Worm (Caenorhabditis elegans): ENCODE results near the gene col-20.

The col-20 gene

DNA sequence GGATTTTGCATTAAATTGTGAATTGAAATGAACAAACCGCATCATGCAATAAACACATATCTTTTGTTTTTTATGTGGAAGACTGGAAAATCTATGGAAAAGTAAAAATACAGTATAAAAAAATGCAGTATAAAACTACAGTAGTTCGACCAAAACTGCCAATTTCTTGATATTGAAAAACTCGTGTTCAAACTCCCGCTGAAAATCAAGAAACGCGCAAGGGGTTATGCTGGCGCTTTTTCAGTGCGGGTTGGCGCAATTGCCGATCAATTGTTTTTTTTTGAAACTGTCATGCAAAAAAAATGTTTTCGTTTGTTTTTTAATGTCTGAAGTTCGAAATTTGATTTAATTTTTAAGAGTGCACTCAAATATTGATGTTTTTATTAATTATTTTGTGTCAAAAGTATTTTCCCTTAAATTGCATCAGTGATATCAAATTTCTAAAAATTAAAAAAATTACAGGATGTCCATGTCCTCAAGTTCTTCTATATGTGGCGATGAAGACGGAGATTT lies 18.9 kb downstream of the col-20 start, which contains the start of gene dnj-9 (continued):
- TF ChIP-seq T23F11.4 (GFP tag; optimal IDR thresholded peaks at IDR 0.05) (peak; percentile 40), unc-42 (tag; optimal IDR thresholded peaks at IDR 0.05) (peak; percentile 76), K02D7.2 (tag; optimal IDR thresholded peaks at IDR 0.05) (no peak), ceh-31 (tag; optimal IDR thresholded peaks at IDR 0.05) (peak; percentile 60), ceh-19 (GFP tag; optimal IDR thresholded peaks at IDR 0.05) (no peak), C38D4.7 (GFP tag; optimal IDR thresholded peaks at IDR 0.05) (peak; percentile 24), syd-9 (tag; optimal IDR thresholded peaks at IDR 0.05) (peak; percentile 13), ref-2 (tag; optimal IDR thresholded peaks at IDR 0.05) (peak; percentile 28), pha-4 (tag; optimal IDR thresholded peaks at IDR 0.05) (no peak), tbx-2 (tag; optimal IDR thresholded peaks at IDR 0.05) (peak; percentile 70), npax-4 (tag; optimal IDR thresholded peaks at IDR 0.05) (peak; percentile 35), dmd-4 (tag; optimal IDR thresholded peaks at IDR 0.05; ENCODE audit: borderline replicate concordance) (no peak), nfya-1 (tag; optimal IDR thresholded peaks at IDR 0.05) (peak; percentile 78), nhr-232 (tag; optimal IDR thresholded peaks at IDR 0.05) (peak; percentile 6), unc-55 (GFP tag; optimal IDR thresholded peaks at IDR 0.05) (peak; percentile 52), pax-1 (tag; optimal IDR thresholded peaks at IDR 0.05) (peak; percentile 20), ceh-9 (tag; optimal IDR thresholded peaks at IDR 0.05) (no peak), fkh-10 (GFP tag; optimal IDR thresholded peaks at IDR 0.05) (no peak), K09A11.1 (tag; optimal IDR thresholded peaks at IDR 0.05; ENCODE audit: insufficient read depth) (peak; percentile 28), hlh-8 (tag; optimal IDR thresholded peaks at IDR 0.05) (peak; percentile 11), elt-2 (tag; optimal IDR thresholded peaks at IDR 0.05) (peak; percentile 92), che-1 (tag; optimal IDR thresholded peaks at IDR 0.05) (peak; percentile 24), ama-1 (optimal IDR thresholded peaks at IDR 0.05) (no peak), fax-1 (tag; optimal IDR thresholded peaks at IDR 0.05) (peak; percentile 1), dve-1 (tag; optimal IDR thresholded peaks at IDR 0.05) (peak; percentile 46), ceh-48 (tag; optimal IDR thresholded peaks at IDR 0.05) (peak; percentile 30), rnt-1 (tag; optimal IDR thresholded peaks at IDR 0.05) (peak; percentile 38), unc-3 (GFP tag; conservative IDR thresholded peaks at IDR 0.05) (0 out of 2 replicates have a peak, but pooled peaks have one; percentile 22), unc-3 (tag; optimal IDR thresholded peaks at IDR 0.05) (peak; percentile 27), C08G9.2 (tag; optimal IDR thresholded peaks at IDR 0.05) (peak; percentile 45), ceh-6 (GFP tag; optimal IDR thresholded peaks at IDR 0.05) (peak; percentile 43), ceh-14 (tag; optimal IDR thresholded peaks at IDR 0.05) (peak; percentile 72), ztf-16 (tag; optimal IDR thresholded peaks at IDR 0.05) (peak; percentile 32), ceh-30 (tag; optimal IDR thresholded peaks at IDR 0.05) (peak; percentile 73), pqm-1 (tag; optimal IDR thresholded peaks at IDR 0.05) (no peak), ceh-18 (tag; optimal IDR thresholded peaks at IDR 0.05) (peak; percentile 60), ahr-1 (tag; optimal IDR thresholded peaks at IDR 0.05) (no peak), ceh-34 (tag; optimal IDR thresholded peaks at IDR 0.05) (peak; percentile 83)

DNA sequence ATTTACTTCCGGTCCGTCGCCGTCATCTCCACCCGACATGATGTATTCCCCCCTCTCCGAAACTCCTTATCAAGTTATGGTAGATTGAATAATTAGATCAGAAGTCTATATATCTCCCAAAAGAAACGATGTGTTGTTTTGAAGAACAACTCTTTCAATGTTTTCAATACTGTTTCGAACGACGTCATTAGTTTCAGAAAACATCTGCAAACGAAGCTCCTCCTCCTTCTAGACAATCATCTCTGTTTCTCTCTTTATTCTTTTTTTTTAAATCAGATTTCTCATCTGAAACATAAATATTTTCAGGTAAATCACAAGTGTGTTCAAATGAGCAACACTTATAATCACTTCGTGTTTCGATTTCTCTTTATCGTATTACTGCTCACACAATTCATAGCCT lies 20.7 kb downstream of the col-20 start, which contains the start of gene T23B7.3:
Gene T23B7.3 (plus strand): TSS at position 301 of the 400 bp plus-strand sequence.
- TF ChIP-seq F13H6.1 (tag; optimal IDR thresholded peaks at IDR 0.05), result no peak
- TF ChIP-seq nhr-232 (tag; optimal IDR thresholded peaks at IDR 0.05), result no peak
- TF ChIP-seq ceh-30 (tag; optimal IDR thresholded peaks at IDR 0.05), result no peak
- TF ChIP-seq pat-9 (tag; optimal IDR thresholded peaks at IDR 0.05), result no peak
- TF ChIP-seq ets-4 (tag; optimal IDR thresholded peaks at IDR 0.05), result no peak

Measured in whole organism, late embryonic.